Fruit fly (Drosophila melanogaster) whole organism, embryonic: ENCODE measurements around the gene GXIVsPLA2.

ENCODE experiments used
- CG10147 ChIP-seq: fragments of 200-800 bp; sonication (Bioruptor generic); optimal IDR thresholded peaks from 2 replicates; lab custom pipeline; 2019; ENCODE audit warnings: missing biosample characterization, mild to moderate bottlenecking, missing genetic modification characterization, moderate library complexity
- CG10267 ChIP-seq: fragments of 200-800 bp; sonication (Bioruptor generic); optimal IDR thresholded peaks from 2 replicates; lab custom pipeline; 2018; ENCODE audit warnings: missing biosample characterization, mild to moderate bottlenecking, missing genetic modification characterization, moderate library complexity
- CG10274 ChIP-seq: fragments of 200-800 bp; sonication (Bioruptor generic); optimal IDR thresholded peaks from 3 replicates; lab custom pipeline; 2017; ENCODE audit warnings: missing biosample characterization, mild to moderate bottlenecking, missing genetic modification characterization
- CG10654 ChIP-seq: fragments of 200-800 bp; sonication (Bioruptor generic); optimal IDR thresholded peaks from 2 replicates; lab custom pipeline; 2016; ENCODE audit warnings: missing biosample characterization, missing genetic modification characterization
- CG10959 ChIP-seq: fragments of 200-800 bp; sonication (Bioruptor generic); IDR thresholded peaks from 2 replicates; pipeline ENCODE4 v1.3.6; 2022; ENCODE audit warnings: missing biosample characterization, missing genetic modification characterization
- CG11723 ChIP-seq: fragments of 200-800 bp; sonication (Bioruptor generic); optimal IDR thresholded peaks from 2 replicates; lab custom pipeline; 2017; ENCODE audit warnings: missing biosample characterization, mild to moderate bottlenecking, missing genetic modification characterization
- CG12071 ChIP-seq: fragments of 200-800 bp; sonication (Bioruptor generic); optimal IDR thresholded peaks from 3 replicates; lab custom pipeline; 2018; ENCODE audit warnings: missing biosample characterization, mild to moderate bottlenecking, missing genetic modification characterization
- CG13775 ChIP-seq: fragments of 200-800 bp; sonication (Bioruptor generic); optimal IDR thresholded peaks from 3 replicates; lab custom pipeline; 2017; ENCODE audit warnings: missing biosample characterization, mild to moderate bottlenecking, missing genetic modification characterization
- CG13894 ChIP-seq: fragments of 200-800 bp; sonication (Bioruptor generic); optimal IDR thresholded peaks from 3 replicates; lab custom pipeline; 2018; ENCODE audit warnings: missing biosample characterization, mild to moderate bottlenecking, missing genetic modification characterization, moderate library complexity
- CG14860 ChIP-seq: fragments of 200-800 bp; sonication (Bioruptor generic); IDR thresholded peaks from 3 replicates; pipeline ENCODE4 v1.3.6; 2022; ENCODE audit warnings: missing biosample characterization, missing genetic modification characterization; ENCODE audit not compliant: partially characterized antibody
- CG1792 ChIP-seq: fragments of 200-800 bp; sonication (Bioruptor generic); optimal IDR thresholded peaks from 2 replicates; lab custom pipeline; 2016; ENCODE audit warnings: missing biosample characterization, missing genetic modification characterization
- CG18476 ChIP-seq: fragments of 200-800 bp; sonication (Bioruptor generic); optimal IDR thresholded peaks from 2 replicates; lab custom pipeline; 2016; ENCODE audit warnings: missing biosample characterization, mild to moderate bottlenecking, missing genetic modification characterization
- CG32532 ChIP-seq: fragments of 200-800 bp; sonication (Bioruptor generic); IDR thresholded peaks from 2 replicates; pipeline ENCODE4 v1.3.6; 2022; ENCODE audit warnings: missing biosample characterization, missing genetic modification characterization
- CG34422 ChIP-seq: fragments of 200-800 bp; sonication (Bioruptor generic); IDR thresholded peaks from 3 replicates; pipeline ENCODE4 v1.3.6; 2022; ENCODE audit warnings: missing biosample characterization, missing genetic modification characterization
- CG3847 ChIP-seq: fragments of 200-800 bp; sonication (Bioruptor generic); IDR thresholded peaks from 2 replicates; pipeline ENCODE4 v1.3.6; 2022; ENCODE audit warnings: missing biosample characterization, missing genetic modification characterization
- CG4404 ChIP-seq: fragments of 200-800 bp; sonication (Bioruptor generic); IDR thresholded peaks from 2 replicates; pipeline ENCODE4 v1.3.6; 2022; ENCODE audit warnings: missing biosample characterization, missing genetic modification characterization
- CG6689 ChIP-seq: fragments of 200-800 bp; sonication (Bioruptor generic); IDR thresholded peaks from 2 replicates; pipeline ENCODE4 v1.3.6; 2022; ENCODE audit warnings: missing biosample characterization, missing genetic modification characterization
- CG7372 ChIP-seq: fragments of 200-800 bp; sonication (Bioruptor generic); IDR thresholded peaks from 2 replicates; pipeline ENCODE4 v1.3.6; 2022; ENCODE audit warnings: missing biosample characterization, missing genetic modification characterization
- CG7556 ChIP-seq: fragments of 200-800 bp; sonication (Bioruptor generic); optimal IDR thresholded peaks from 2 replicates; lab custom pipeline; 2017; ENCODE audit warnings: missing biosample characterization, mild to moderate bottlenecking, missing genetic modification characterization
- CG8290 ChIP-seq, 3 experiments: fragments of 200-800 bp; sonication (Bioruptor generic); optimal IDR thresholded peaks; 2 replicates each; lab custom pipeline; 2016 to 2019; ENCODE audit warnings: missing biosample characterization in 3 of 3, missing genetic modification characterization in 3 of 3, mild to moderate bottlenecking in 2 of 3, moderate library complexity in 1 of 3
- CG8478 ChIP-seq: fragments of >200 bp; optimal IDR thresholded peaks from 2 replicates; lab custom pipeline; 2018
- Chrac-16 ChIP-seq: fragments of 200-800 bp; sonication (Bioruptor generic); optimal IDR thresholded peaks from 3 replicates; lab custom pipeline; 2016; ENCODE audit warnings: missing biosample characterization, missing genetic modification characterization
- CkIIα-i1 ChIP-seq: fragments of 200-800 bp; sonication (Bioruptor generic); IDR thresholded peaks from 2 replicates; pipeline ENCODE4 v1.3.6; 2022; ENCODE audit warnings: missing biosample characterization, missing genetic modification characterization
- Hey ChIP-seq: fragments of 200-800 bp; sonication (Bioruptor generic); optimal IDR thresholded peaks from 3 replicates; lab custom pipeline; 2018; ENCODE audit warnings: missing biosample characterization, mild to moderate bottlenecking, missing genetic modification characterization
- MBD-R2 ChIP-seq: fragments of 200-800 bp; sonication (Bioruptor generic); IDR thresholded peaks from 2 replicates; pipeline ENCODE4 v1.3.6; 2022; ENCODE audit warnings: missing biosample characterization, missing genetic modification characterization
- Max ChIP-seq: fragments of 200-800 bp; sonication (Bioruptor generic); optimal IDR thresholded peaks from 2 replicates; lab custom pipeline; 2016; ENCODE audit warnings: missing biosample characterization, mild to moderate bottlenecking, missing genetic modification characterization
- NFAT ChIP-seq: fragments of 200-800 bp; sonication (Bioruptor generic); IDR thresholded peaks from 2 replicates; pipeline ENCODE4 v1.3.6; 2022; ENCODE audit warnings: missing biosample characterization, missing genetic modification characterization
- NK7.1 ChIP-seq: fragments of 200-800 bp; sonication (Bioruptor generic); optimal IDR thresholded peaks from 3 replicates; lab custom pipeline; 2016; ENCODE audit warnings: missing biosample characterization, missing genetic modification characterization
- Ravus ChIP-seq: fragments of 200-800 bp; sonication (Bioruptor generic); IDR thresholded peaks from 2 replicates; pipeline ENCODE4 v1.3.6; 2022; ENCODE audit warnings: missing biosample characterization, missing genetic modification characterization
- Rfx ChIP-seq: fragments of 200-800 bp; sonication (Bioruptor generic); IDR thresholded peaks from 2 replicates; pipeline ENCODE4 v1.3.6; 2022; ENCODE audit warnings: missing biosample characterization, missing genetic modification characterization
- Sin3A ChIP-seq: fragments of >200 bp; optimal IDR thresholded peaks from 2 replicates; lab custom pipeline; 2018
- Xbp1 ChIP-seq: fragments of 200-800 bp; sonication (Bioruptor generic); optimal IDR thresholded peaks from 3 replicates; lab custom pipeline; 2016; ENCODE audit warnings: missing biosample characterization, mild to moderate bottlenecking, missing genetic modification characterization
- ash1 ChIP-seq: fragments of 200-800 bp; sonication (Bioruptor generic); optimal IDR thresholded peaks from 2 replicates; lab custom pipeline; 2018; ENCODE audit warnings: missing biosample characterization, mild to moderate bottlenecking, missing genetic modification characterization
- chm ChIP-seq: fragments of 200-800 bp; sonication (Bioruptor generic); IDR thresholded peaks from 2 replicates; pipeline ENCODE4 v1.3.6; 2022; ENCODE audit warnings: missing biosample characterization, missing genetic modification characterization
- crol ChIP-seq: fragments of 200-800 bp; sonication (Bioruptor generic); IDR thresholded peaks from 2 replicates; pipeline ENCODE4 v1.3.6; 2022; ENCODE audit warnings: missing biosample characterization, missing genetic modification characterization
- eve ChIP-seq, 2 experiments: fragments of >200 bp; optimal IDR thresholded peaks; 2 replicates each; lab custom pipeline; 2017; ENCODE audit warnings: missing biosample characterization in 2 of 2, missing genetic modification characterization in 2 of 2
- fd3F ChIP-seq: fragments of 200-800 bp; sonication (Bioruptor generic); optimal IDR thresholded peaks from 2 replicates; lab custom pipeline; 2018; ENCODE audit warnings: missing biosample characterization, mild to moderate bottlenecking, missing genetic modification characterization, moderate library complexity
- gsb-n ChIP-seq: fragments of 200-800 bp; sonication (Bioruptor generic); optimal IDR thresholded peaks from 3 replicates; lab custom pipeline; 2018; ENCODE audit warnings: missing biosample characterization, mild to moderate bottlenecking, missing genetic modification characterization
- hbn ChIP-seq: fragments of 200-800 bp; sonication (Bioruptor generic); IDR thresholded peaks from 2 replicates; pipeline ENCODE4 v1.3.6; 2022; ENCODE audit warnings: missing biosample characterization, missing genetic modification characterization; ENCODE audit not compliant: partially characterized antibody
- kah ChIP-seq: fragments of 200-800 bp; sonication (Bioruptor generic); optimal IDR thresholded peaks from 2 replicates; lab custom pipeline; 2018; ENCODE audit warnings: missing biosample characterization, mild to moderate bottlenecking, missing genetic modification characterization
- pan ChIP-seq, 4 experiments: fragments of >200 bp in 3 of 4; fragments of 200-800 bp in 1 of 4; sonication (Bioruptor generic) in 1 of 4; optimal IDR thresholded peaks in 3 of 4; IDR thresholded peaks in 1 of 4; 2 replicates each; pipeline versions ENCODE4 v1.3.6 to Lab custom; 2017 to 2022; ENCODE audit warnings: missing biosample characterization in 2 of 4, missing genetic modification characterization in 2 of 4, mixed read lengths in 1 of 4
- pnt ChIP-seq: fragments of 200-800 bp; sonication (Bioruptor generic); optimal IDR thresholded peaks from 3 replicates; lab custom pipeline; 2016; ENCODE audit warnings: missing biosample characterization, missing genetic modification characterization
- pum ChIP-seq: fragments of 200-800 bp; sonication (Bioruptor generic); optimal IDR thresholded peaks from 2 replicates; lab custom pipeline; 2016; ENCODE audit warnings: missing biosample characterization, missing genetic modification characterization
- salm ChIP-seq: fragments of 200-800 bp; sonication (Bioruptor generic); optimal IDR thresholded peaks from 2 replicates; lab custom pipeline; 2018; ENCODE audit warnings: missing biosample characterization, mild to moderate bottlenecking, missing genetic modification characterization
- sc ChIP-seq, 3 experiments: fragments of >200 bp in 2 of 3; fragments of 200-800 bp in 1 of 3; sonication (Bioruptor generic) in 1 of 3; optimal IDR thresholded peaks; 2 replicates in 2 of 3; 3 replicates in 1 of 3; lab custom pipeline; 2017; ENCODE audit warnings: mild to moderate bottlenecking in 1 of 3, missing biosample characterization in 1 of 3, missing genetic modification characterization in 1 of 3, missing genetic modification reagents in 1 of 3
- scrt ChIP-seq: fragments of 200-800 bp; sonication (Bioruptor generic); optimal IDR thresholded peaks from 2 replicates; lab custom pipeline; 2018; ENCODE audit warnings: missing biosample characterization, mild to moderate bottlenecking, missing genetic modification characterization, moderate library complexity
- sug ChIP-seq: fragments of 200-800 bp; optimal IDR thresholded peaks from 2 replicates; lab custom pipeline; 2019; ENCODE audit warnings: missing biosample characterization, mild to moderate bottlenecking, missing genetic modification characterization, moderate library complexity
- tup ChIP-seq: fragments of 200-800 bp; sonication (Bioruptor generic); optimal IDR thresholded peaks from 2 replicates; lab custom pipeline; 2016; ENCODE audit warnings: missing biosample characterization, mild to moderate bottlenecking, missing genetic modification characterization, moderate library complexity
- wor ChIP-seq: fragments of 200-800 bp; sonication (Bioruptor generic); IDR thresholded peaks from 2 replicates; pipeline ENCODE4 v1.3.6; 2022; ENCODE audit warnings: missing biosample characterization, missing genetic modification characterization

Gene GXIVsPLA2

dm6 chr3L:15924811-15925437 lies 30.0 kb upstream of the GXIVsPLA2 start, which contains the start of gene sff (continued):
- no peak for TF ChIP-seq eve (GFP tag; optimal IDR thresholded peaks at IDR 0.05; lab: Kevin White, UChicago)
- TF ChIP-seq CG4404 (GFP tag; lab: Robert Waterston, UW): peak; percentile 89
- TF ChIP-seq MBD-R2 (GFP tag; lab: Robert Waterston, UW): peak; percentile 76
- TF ChIP-seq CG10267: peak; percentile 82
- peak; percentile 77 for TF ChIP-seq CG7556 (GFP tag; lab: Kevin White, UChicago)
- TF ChIP-seq pan (optimal IDR thresholded peaks at IDR 0.05; lab: Kevin White, UChicago): no peak
- peak in 1 of 2 experiments; percentile 87 for TF ChIP-seq pan (GFP tag; optimal IDR thresholded peaks at IDR 0.05 in 1 of 2, IDR thresholded peaks at IDR 0.05 in 1 of 2)
- TF ChIP-seq CG6689 (GFP tag; lab: Robert Waterston, UW): peak; percentile 98
- TF ChIP-seq NFAT (GFP tag; lab: Robert Waterston, UW): peak; percentile 74
- peak; percentile 70 for TF ChIP-seq pnt (GFP tag; lab: Kevin White, UChicago)
- TF ChIP-seq gsb-n (tag; lab: Kevin White, UChicago): peak; percentile 73
- TF ChIP-seq chm (GFP tag; lab: Robert Waterston, UW): peak; percentile 93
- TF ChIP-seq CkIIα-i1: no peak
- TF ChIP-seq CG10959 (GFP tag; lab: Robert Waterston, UW): peak; percentile 81
- peak; percentile 91 for TF ChIP-seq Xbp1 (GFP tag; lab: Kevin White, UChicago)
- TF ChIP-seq CG11723 (GFP tag; lab: Kevin White, UChicago): peak; percentile 81
- peak; percentile 58 for TF ChIP-seq pum
- peak; percentile 60 for TF ChIP-seq CG10274 (GFP tag; lab: Kevin White, UChicago)
- TF ChIP-seq crol: peak; percentile 31; the same call in 1 of the 2 replicates
- TF ChIP-seq kah (GFP tag; lab: Kevin White, UChicago): peak; percentile 78
- no peak for TF ChIP-seq CG1792 (GFP tag; lab: Kevin White, UChicago)
- TF ChIP-seq CG14860 (GFP tag; lab: Robert Waterston, UW): peak; percentile 33; the same call in 1 of the 3 replicates
- no peak for TF ChIP-seq sc (optimal IDR thresholded peaks at IDR 0.05; lab: Kevin White, UChicago)
- TF ChIP-seq sc (GFP tag; optimal IDR thresholded peaks at IDR 0.05; lab: Kevin White, UChicago): peak; percentile 85
- TF ChIP-seq Max (GFP tag; lab: Kevin White, UChicago): peak; percentile 75
- peak; percentile 79 for TF ChIP-seq salm (tag; lab: Kevin White, UChicago)

- TF ChIP-seq ash1 (no peak), CG13894 (tag; lab: Kevin White, UChicago) (no peak), Chrac-16 (peak; percentile 30), hbn (no peak), CG7372 (GFP tag; lab: Robert Waterston, UW) (0 out of 2 replicates have a peak, but pooled peaks have one; percentile 37), CG8478 (lab: Kevin White, UChicago) (no peak), Hey (tag; lab: Kevin White, UChicago) (no peak), CG18476 (GFP tag; lab: Kevin White, UChicago) (peak; percentile 44), CG34422 (GFP tag; lab: Robert Waterston, UW) (no peak; the same call in 2 of the 3 replicates), scrt (no peak), Rfx (GFP tag; lab: Robert Waterston, UW) (no peak), NK7.1 (GFP tag; lab: Kevin White, UChicago) (no peak), tup (GFP tag; lab: Kevin White, UChicago) (no peak), CG10654 (no peak), Ravus (peak; percentile 14), wor (peak; percentile 70), CG32532 (GFP tag; lab: Robert Waterston, UW) (peak; percentile 24; the same call in 1 of the 2 replicates), pum (peak; percentile 17), CG12071 (GFP tag; lab: Kevin White, UChicago) (no peak), CG13775 (no peak), CG8290 (GFP tag; optimal IDR thresholded peaks at IDR 0.05; lab: Kevin White, UChicago) (no peak), CG8290 (tag; optimal IDR thresholded peaks at IDR 0.05; lab: Kevin White, UChicago) (no peak), fd3F (GFP tag; lab: Kevin White, UChicago) (no peak), sug (peak; percentile 6), CG10147 (GFP tag; lab: Kevin White, UChicago) (no peak), Sin3A (lab: Kevin White, UChicago) (no peak), CG3847 (GFP tag; lab: Robert Waterston, UW) (no peak)
Measured at dm6 chr3L:15940823-15941222, 14.1 kb upstream of the GXIVsPLA2 start.
